Fruit fly (Drosophila melanogaster): ENCODE data around the gene rod.
A peak's percentile ranks its signal among the peaks of the same experiment; 100 is the strongest.

Gene rod

DNA sequence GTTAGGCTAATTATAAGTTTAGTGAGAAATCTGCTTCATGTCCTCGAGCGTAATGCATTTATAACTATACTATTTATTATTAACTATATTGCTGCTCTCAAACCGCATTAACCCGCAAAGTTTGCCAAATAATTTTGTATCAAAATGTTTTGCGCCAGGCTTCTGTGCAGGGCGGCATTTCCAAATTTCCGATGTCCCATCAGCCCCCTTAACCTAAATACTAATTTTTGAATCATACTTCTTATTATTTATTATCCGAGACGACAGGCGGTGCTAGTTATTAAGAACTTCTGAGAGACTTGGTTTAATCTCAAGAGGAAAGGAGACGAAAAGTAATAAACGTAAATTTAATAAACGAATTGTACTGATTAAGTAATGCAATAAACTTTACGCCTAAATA is 15.0 kb upstream of the rod start:
- TF ChIP-seq Sox15 (GFP tag; optimal IDR thresholded peaks at IDR 0.05) (no peak), Eip78C (GFP tag) (peak; percentile 7)

DNA sequence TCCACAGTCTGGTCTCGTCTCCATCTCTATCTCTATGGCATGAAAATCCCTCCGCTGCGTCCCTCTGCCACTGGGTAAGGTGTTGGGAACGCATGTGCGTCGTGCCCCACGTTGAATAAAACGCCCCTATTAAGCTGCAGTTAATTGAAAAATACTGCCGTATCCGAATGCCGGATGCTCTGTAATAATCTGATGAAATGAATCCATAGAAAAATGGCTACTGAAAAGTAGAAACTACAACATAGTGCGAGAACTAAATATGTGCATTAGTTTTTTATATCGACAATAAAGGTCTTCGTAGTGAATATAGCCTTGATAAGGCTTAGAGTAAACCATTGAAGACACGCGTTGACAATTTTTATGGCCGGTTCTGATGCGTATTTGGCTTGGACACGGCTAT is 14.0 kb upstream of the rod start:
- TF ChIP-seq Blimp-1 (GFP tag; optimal IDR thresholded peaks at IDR 0.05) (no peak), CG31627 (GFP tag; optimal IDR thresholded peaks at IDR 0.05) (no peak), CG6854 (GFP tag; optimal IDR thresholded peaks at IDR 0.05) (no peak), fd59A (GFP tag; optimal IDR thresholded peaks at IDR 0.05) (peak; percentile 75), CG9139 (GFP tag; optimal IDR thresholded peaks at IDR 0.05) (peak; percentile 55), CG6163 (GFP tag; IDR thresholded peaks at IDR 0.05) (peak; percentile 90), CG11294 (GFP tag; IDR thresholded peaks at IDR 0.05) (peak; percentile 41; the same call in 1 of the 2 replicates), Eip75B (GFP tag; optimal IDR thresholded peaks at IDR 0.05) (peak; percentile 80), CG16779 (tag; optimal IDR thresholded peaks at IDR 0.05) (peak; percentile 62), CG4318 (GFP tag; optimal IDR thresholded peaks at IDR 0.05) (peak; percentile 62), CG10669 (GFP tag; optimal IDR thresholded peaks at IDR 0.05) (peak; percentile 74), dac (GFP tag; optimal IDR thresholded peaks at IDR 0.05) (peak; percentile 50), Hr38 (GFP tag; optimal IDR thresholded peaks at IDR 0.05) (no peak), CG3919 (GFP tag; optimal IDR thresholded peaks at IDR 0.05) (peak; percentile 63), Sox15 (GFP tag; optimal IDR thresholded peaks at IDR 0.05) (no peak), Sox102F (GFP tag; optimal IDR thresholded peaks at IDR 0.05) (no peak), ss (GFP tag; optimal IDR thresholded peaks at IDR 0.05) (peak; percentile 81 to 82), OdsH (GFP tag; optimal IDR thresholded peaks at IDR 0.05) (peak; percentile 49), achi (GFP tag; optimal IDR thresholded peaks at IDR 0.05) (peak; percentile 69), fd85E (GFP tag; optimal IDR thresholded peaks at IDR 0.05) (no peak), Met (GFP tag; optimal IDR thresholded peaks at IDR 0.05) (no peak), Lpt (GFP tag; optimal IDR thresholded peaks at IDR 0.05) (peak; percentile 26), fkh (GFP tag; optimal IDR thresholded peaks at IDR 0.05) (no peak), lz (GFP tag; optimal IDR thresholded peaks at IDR 0.05) (peak; percentile 13), spab (GFP tag; optimal IDR thresholded peaks at IDR 0.05) (peak; percentile 72), CG10631 (GFP tag; optimal IDR thresholded peaks at IDR 0.05) (peak; percentile 85), Ets96B (tag; optimal IDR thresholded peaks at IDR 0.05) (peak; percentile 69), CG32006 (GFP tag; optimal IDR thresholded peaks at IDR 0.05) (peak; percentile 83), CG11902 (GFP tag; optimal IDR thresholded peaks at IDR 0.05) (no peak), CG34406 (GFP tag; optimal IDR thresholded peaks at IDR 0.05) (peak; percentile 20), pdm3 (GFP tag; optimal IDR thresholded peaks at IDR 0.05) (peak; percentile 66), CG6792 (GFP tag; optimal IDR thresholded peaks at IDR 0.05) (peak; percentile 52), acj6 (GFP tag; optimal IDR thresholded peaks at IDR 0.05) (peak; percentile 53), CG15336 (GFP tag; IDR thresholded peaks at IDR 0.05) (peak; percentile 83), Hr39 (GFP tag; optimal IDR thresholded peaks at IDR 0.05) (no peak), net (GFP tag; optimal IDR thresholded peaks at IDR 0.05) (peak; percentile 51), CG8632 (GFP tag; optimal IDR thresholded peaks at IDR 0.05) (peak; percentile 40), topi (GFP tag; optimal IDR thresholded peaks at IDR 0.05) (peak; percentile 24), CG8119 (GFP tag; IDR thresholded peaks at IDR 0.05) (peak; percentile 83), Sox14 (GFP tag; optimal IDR thresholded peaks at IDR 0.05) (peak; percentile 68), Eip93F (GFP tag; optimal IDR thresholded peaks at IDR 0.05) (no peak), Smox (GFP tag; optimal IDR thresholded peaks at IDR 0.05) (no peak), Gug (GFP tag; IDR thresholded peaks at IDR 0.05) (peak; percentile 79), salr (GFP tag; optimal IDR thresholded peaks at IDR 0.05) (peak; percentile 48 to 64), CG6276 (GFP tag; optimal IDR thresholded peaks at IDR 0.05) (peak; percentile 62), esn (GFP tag; optimal IDR thresholded peaks at IDR 0.05) (no peak), CG8319 (GFP tag; optimal IDR thresholded peaks at IDR 0.05) (no peak), CG6808 (GFP tag; optimal IDR thresholded peaks at IDR 0.05) (peak; percentile 74), Eip78C (GFP tag) (peak; percentile 92), svp (GFP tag) (no peak), CG3032 (tag; optimal IDR thresholded peaks at IDR 0.05) (peak; percentile 82)
